Worm (Caenorhabditis elegans) whole organism, early embryonic: ENCODE results near the gene gcy-32.

Source experiments
- ama-1 ChIP-seq: fragments of 150-350 bp; optimal IDR thresholded peaks from 2 replicates; lab custom pipeline; 2014
- ceh-36 ChIP-seq: sonication (generic microtip); optimal IDR thresholded peaks from 2 replicates; lab custom pipeline; 2016; ENCODE audit warnings: missing genetic modification characterization, inconsistent platforms, missing compliant biosample characterization
- hmbx-1 ChIP-seq: sonication (generic microtip); optimal IDR thresholded peaks from 2 replicates; lab custom pipeline; 2016; ENCODE audit warnings: mild to moderate bottlenecking, missing genetic modification characterization, missing compliant biosample characterization
- hmg-4 ChIP-seq: fragments of 200-800 bp; sonication (Bioruptor generic); optimal IDR thresholded peaks from 2 replicates; lab custom pipeline; 2018; ENCODE audit warnings: mild to moderate bottlenecking, missing genetic modification characterization, missing compliant biosample characterization

DNA sequence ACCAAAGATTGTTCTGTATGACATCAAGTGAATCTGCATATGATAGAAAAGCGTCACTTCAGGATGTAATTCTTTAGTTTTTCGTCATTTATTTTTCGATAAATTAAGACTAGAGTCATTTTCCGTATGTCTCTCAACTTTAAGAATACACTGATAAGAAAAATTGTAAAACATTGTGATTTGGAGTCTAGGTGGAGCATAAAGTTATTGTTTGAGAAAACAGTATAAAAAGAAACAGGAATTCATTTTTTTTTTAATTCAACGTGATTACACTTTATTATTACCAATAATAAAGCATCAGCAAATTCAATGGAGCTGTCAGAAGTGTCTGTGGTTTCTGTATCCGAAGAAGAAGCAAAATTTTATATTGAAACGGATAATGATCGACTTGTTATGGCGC is 33.7 kb upstream of the gcy-32 start, which contains the start of gene R10D12.6:
- no peak for TF ChIP-seq hmbx-1 (tag; lab: Kevin White, UChicago)
- TF ChIP-seq ama-1 (lab: Kevin White, UChicago) = no peak
- TF ChIP-seq hmg-4 = no peak
- TF ChIP-seq ceh-36 (tag; lab: Kevin White, UChicago) = no peak
